Fruit fly (Drosophila melanogaster): ENCODE data around the gene gcm2.

The gcm2 gene

DNA sequence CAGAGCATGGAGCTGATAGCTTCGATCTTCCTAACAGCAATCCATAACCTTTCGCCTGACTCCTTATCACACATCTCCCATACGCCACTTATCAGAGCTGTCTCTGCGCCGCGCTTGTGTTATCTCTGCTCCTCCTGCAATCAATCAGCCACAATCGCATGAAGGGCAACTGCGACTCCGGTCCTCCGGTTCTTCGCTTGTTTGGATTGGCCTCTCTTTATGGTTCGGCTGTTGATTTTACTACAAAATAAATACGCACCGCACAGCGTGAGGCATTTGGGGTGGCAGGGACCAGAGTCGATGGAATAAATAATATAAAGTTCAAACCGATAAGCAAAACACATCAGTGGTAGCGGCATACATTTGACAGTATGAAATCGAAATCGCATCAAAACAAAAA is 24.7 kb downstream of the gcm2 start (continued):
- TF ChIP-seq CG11504 (tag; optimal IDR thresholded peaks at IDR 0.05) (no peak), maf-S (GFP tag; optimal IDR thresholded peaks at IDR 0.05) (peak; percentile 56), CG15011 (GFP tag; optimal IDR thresholded peaks at IDR 0.05) (peak; percentile 65), CG14667 (GFP tag; IDR thresholded peaks at IDR 0.05) (peak; percentile 26; the same call in 1 of the 2 replicates), E2f2 (GFP tag; IDR thresholded peaks at IDR 0.05) (peak; percentile 14), Six4 (GFP tag; optimal IDR thresholded peaks at IDR 0.05) (peak; percentile 49), CG9727 (GFP tag; optimal IDR thresholded peaks at IDR 0.05) (peak; percentile 89), cad (GFP tag; optimal IDR thresholded peaks at IDR 0.05) (no peak), D (optimal IDR thresholded peaks at IDR 0.05) (no peak), D (GFP tag; optimal IDR thresholded peaks at IDR 0.05) (peak; percentile 77), bsh (GFP tag; optimal IDR thresholded peaks at IDR 0.05) (peak in 1 of 2 experiments; percentile 54), pita (GFP tag; optimal IDR thresholded peaks at IDR 0.05) (no peak), bigmax (GFP tag; optimal IDR thresholded peaks at IDR 0.05) (peak; percentile 20), eyg (GFP tag; optimal IDR thresholded peaks at IDR 0.05) (peak; percentile 45), crc (GFP tag; optimal IDR thresholded peaks at IDR 0.05) (no peak), CG7271 (tag; optimal IDR thresholded peaks at IDR 0.05) (peak; percentile 21), phol (tag; optimal IDR thresholded peaks at IDR 0.05) (no peak), CG31441 (GFP tag; IDR thresholded peaks at IDR 0.05) (peak; percentile 29; the same call in 1 of the 2 replicates), CG11093 (GFP tag; IDR thresholded peaks at IDR 0.05) (peak; percentile 34; the same call in 1 of the 3 replicates), fd96Cb (tag; optimal IDR thresholded peaks at IDR 0.05) (peak; percentile 47), CG8478 (optimal IDR thresholded peaks at IDR 0.05) (no peak), CG17385 (GFP tag; optimal IDR thresholded peaks at IDR 0.05) (no peak), Dip2 (GFP tag; IDR thresholded peaks at IDR 0.05) (no peak), BtbVII (GFP tag; optimal IDR thresholded peaks at IDR 0.05) (peak; percentile 38), chn (GFP tag; optimal IDR thresholded peaks at IDR 0.05) (peak; percentile 40), ato (GFP tag; IDR thresholded peaks at IDR 0.05; ENCODE audit: partially characterized antibody) (no peak), kay (GFP tag; optimal IDR thresholded peaks at IDR 0.05) (peak; percentile 66), CG1529 (GFP tag; optimal IDR thresholded peaks at IDR 0.05) (peak; percentile 41), NFAT (GFP tag; IDR thresholded peaks at IDR 0.05) (0 out of 2 replicates have a peak, but pooled peaks have one; percentile 36), NC2α (GFP tag; optimal IDR thresholded peaks at IDR 0.05) (peak; percentile 39), CG16813 (GFP tag; IDR thresholded peaks at IDR 0.05; ENCODE audit: partially characterized antibody) (no peak), CG1233 (GFP tag; optimal IDR thresholded peaks at IDR 0.05) (peak; percentile 78), ap (GFP tag; IDR thresholded peaks at IDR 0.05) (peak; percentile 51; the same call in 1 of the 2 replicates), jigr1 (GFP tag; IDR thresholded peaks at IDR 0.05) (no peak), Ssrp (tag; optimal IDR thresholded peaks at IDR 0.05) (no peak), tgo (GFP tag; IDR thresholded peaks at IDR 0.05) (peak; percentile 34; the same call in 1 of the 3 replicates), Blimp-1 (GFP tag; optimal IDR thresholded peaks at IDR 0.05) (peak; percentile 67), Elba2 (GFP tag; optimal IDR thresholded peaks at IDR 0.05) (no peak), CG10274 (GFP tag; optimal IDR thresholded peaks at IDR 0.05) (peak; percentile 17), vvl (GFP tag; IDR thresholded peaks at IDR 0.05) (peak; percentile 60; the same call in 1 of the 2 replicates), tio (GFP tag; optimal IDR thresholded peaks at IDR 0.05) (peak; percentile 63), H2.0 (GFP tag; IDR thresholded peaks at IDR 0.05) (0 out of 2 replicates have a peak, but pooled peaks have one; percentile 20), HLHmδ (GFP tag; optimal IDR thresholded peaks at IDR 0.05) (peak; percentile 88), Nf-YC (tag; optimal IDR thresholded peaks at IDR 0.05) (no peak), row (GFP tag; IDR thresholded peaks at IDR 0.05) (no peak), CG7556 (GFP tag; optimal IDR thresholded peaks at IDR 0.05) (no peak), D19B (GFP tag; optimal IDR thresholded peaks at IDR 0.05) (no peak), pfk (GFP tag; optimal IDR thresholded peaks at IDR 0.05) (peak; percentile 55), ERR (GFP tag; optimal IDR thresholded peaks at IDR 0.05) (peak; percentile 44), tin (GFP tag; optimal IDR thresholded peaks at IDR 0.05) (peak; percentile 21), CG9609 (GFP tag; optimal IDR thresholded peaks at IDR 0.05) (no peak), CG30431 (GFP tag; optimal IDR thresholded peaks at IDR 0.05) (peak; percentile 39)

Measured in whole organism, embryonic.